Fruit fly (Drosophila melanogaster): Measurements from ENCODE around the gene CG31808.
A peak's percentile ranks its signal among the peaks of the same experiment; 100 is the strongest.

- TF ChIP-seq Pif1B (GFP tag; optimal IDR thresholded peaks at IDR 0.05) (peak; percentile 46), fd96Ca (GFP tag; IDR thresholded peaks at IDR 0.05) (no peak), CG4496 (GFP tag; IDR thresholded peaks at IDR 0.05) (0 out of 3 replicates have a peak, but pooled peaks have one; percentile 35), gl (tag; optimal IDR thresholded peaks at IDR 0.05) (no peak), EcR (GFP tag; optimal IDR thresholded peaks at IDR 0.05) (peak; percentile 25), CG10348 (GFP tag; IDR thresholded peaks at IDR 0.05) (no peak), D1 (tag; optimal IDR thresholded peaks at IDR 0.05) (peak; percentile 42), CG32121 (GFP tag; IDR thresholded peaks at IDR 0.05) (peak; percentile 46; the same call in 1 of the 2 replicates), CG12605 (GFP tag; IDR thresholded peaks at IDR 0.05) (peak; percentile 61; the same call in 1 of the 2 replicates), CG14655 (GFP tag; optimal IDR thresholded peaks at IDR 0.05) (peak; percentile 77), CG13204 (GFP tag; optimal IDR thresholded peaks at IDR 0.05) (peak; percentile 63), rn (GFP tag; IDR thresholded peaks at IDR 0.05) (no peak), Pif1A (GFP tag; optimal IDR thresholded peaks at IDR 0.05) (peak; percentile 78), CG15710 (tag; optimal IDR thresholded peaks at IDR 0.05) (peak; percentile 77)
Observed at dm6 chr2L:16687863-16688262, 28.1 kb downstream of the CG31808 start.
